Fruit fly (Drosophila melanogaster) ovary, adult (tissue): ENCODE results near the gene Gcna.

Experiments used
- CG17801 ChIP-seq: fragments of 200-800 bp; optimal IDR thresholded peaks from 2 replicates; lab custom pipeline; 2019; ENCODE audit warnings: missing biosample characterization, mild to moderate bottlenecking, missing genetic modification characterization, moderate library complexity; ENCODE audit not compliant: partially characterized antibody

Gene Gcna

dm6 chrX:1842875-1843274 is 22.8 kb downstream of the Gcna start:
- TF ChIP-seq CG17801 (GFP tag; lab: Kevin White, UChicago): peak; percentile 43

dm6 chrX:1840520-1840919 is 25.1 kb downstream of the Gcna start:
- TF ChIP-seq CG17801 (GFP tag; lab: Kevin White, UChicago): no peak

dm6 chrX:1834702-1835376 is 30.8 kb downstream of the Gcna start:
- peak; percentile 74 for TF ChIP-seq CG17801 (GFP tag; lab: Kevin White, UChicago)

dm6 chrX:1832699-1833098 is 32.9 kb downstream of the Gcna start:
- no peak for TF ChIP-seq CG17801 (GFP tag; lab: Kevin White, UChicago)

dm6 chrX:1831219-1831555 is 34.4 kb downstream of the Gcna start:
- no peak for TF ChIP-seq CG17801 (GFP tag; lab: Kevin White, UChicago)

dm6 chrX:1830396-1831218 is 35.0 kb downstream of the Gcna start:
- TF ChIP-seq CG17801 (GFP tag; lab: Kevin White, UChicago): peak; percentile 98

dm6 chrX:1828097-1828496 is 37.5 kb downstream of the Gcna start:
- no peak for TF ChIP-seq CG17801 (GFP tag; lab: Kevin White, UChicago)

- peak; percentile 35 for TF ChIP-seq CG17801 (GFP tag; lab: Kevin White, UChicago)
Measured at dm6 chrX:1825912-1826862, 39.4 kb downstream of the Gcna start.

- TF ChIP-seq CG17801 (GFP tag; lab: Kevin White, UChicago): no peak
Measured at dm6 chrX:1824610-1824948, 41.1 kb downstream of the Gcna start.

- no peak for TF ChIP-seq CG17801 (GFP tag; lab: Kevin White, UChicago)
Measured at dm6 chrX:1823883-1824609, 41.6 kb downstream of the Gcna start.

- no peak for TF ChIP-seq CG17801 (GFP tag; lab: Kevin White, UChicago)
Measured at dm6 chrX:1822281-1822680, 43.4 kb downstream of the Gcna start, which contains the start of gene CG14811. Gene CG14811, minus strand, starts transcription at chrX:1822381.

- TF ChIP-seq CG17801 (GFP tag; lab: Kevin White, UChicago): no peak
Measured at dm6 chrX:1821039-1821438, 44.6 kb downstream of the Gcna start.

- TF ChIP-seq CG17801 (GFP tag; lab: Kevin White, UChicago): no peak
Measured at dm6 chrX:1820241-1820640, 45.4 kb downstream of the Gcna start, which contains the start of gene CG14810. Gene CG14810, minus strand, starts transcription at chrX:1820341.

- peak; percentile 4 for TF ChIP-seq CG17801 (GFP tag; lab: Kevin White, UChicago)
Measured at dm6 chrX:1819026-1819425, 46.6 kb downstream of the Gcna start.
